Worm (Caenorhabditis elegans): ENCODE results near the gene srxa-16.

Gene srxa-16

DNA sequence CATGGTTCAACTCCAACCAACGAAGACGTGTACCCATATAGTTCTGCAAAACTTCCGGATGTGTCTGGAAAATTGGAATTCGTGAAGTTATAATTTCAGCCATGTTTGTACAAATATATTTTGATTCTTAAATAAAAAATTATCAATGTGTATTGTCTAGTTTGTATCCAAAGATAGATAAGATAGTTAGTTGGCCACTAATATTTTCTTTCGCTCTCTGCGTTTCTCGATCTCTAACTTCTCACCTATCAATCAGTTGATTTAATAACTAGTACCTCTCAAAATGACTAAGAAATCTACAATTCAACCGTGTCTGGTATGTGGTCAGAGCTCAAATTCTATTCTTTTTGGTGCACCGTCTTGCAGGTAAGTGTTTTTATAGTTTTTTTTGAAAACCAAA, 43.0 kb downstream of the srxa-16 start, which contains the start of gene nhr-176:
Gene nhr-176 (plus strand): TSS at position 159 of the 400 bp plus-strand sequence.
- TF ChIP-seq snpc-4 (tag; optimal IDR thresholded peaks at IDR 0.05) (no peak), lin-32 (GFP tag; optimal IDR thresholded peaks at IDR 0.05) (no peak), ztf-11 (tag; optimal IDR thresholded peaks at IDR 0.05) (no peak), nhr-76 (tag; optimal IDR thresholded peaks at IDR 0.05) (no peak), elt-1 (tag; optimal IDR thresholded peaks at IDR 0.05; ENCODE audit: borderline replicate concordance, insufficient read depth) (no peak), tbx-8 (GFP tag; optimal IDR thresholded peaks at IDR 0.05) (no peak), pha-4 (tag; optimal IDR thresholded peaks at IDR 0.05) (no peak), nhr-237 (tag; optimal IDR thresholded peaks at IDR 0.05) (no peak), mab-5 (tag; optimal IDR thresholded peaks at IDR 0.05) (no peak), mls-2 (tag; optimal IDR thresholded peaks at IDR 0.05) (no peak)

DNA sequence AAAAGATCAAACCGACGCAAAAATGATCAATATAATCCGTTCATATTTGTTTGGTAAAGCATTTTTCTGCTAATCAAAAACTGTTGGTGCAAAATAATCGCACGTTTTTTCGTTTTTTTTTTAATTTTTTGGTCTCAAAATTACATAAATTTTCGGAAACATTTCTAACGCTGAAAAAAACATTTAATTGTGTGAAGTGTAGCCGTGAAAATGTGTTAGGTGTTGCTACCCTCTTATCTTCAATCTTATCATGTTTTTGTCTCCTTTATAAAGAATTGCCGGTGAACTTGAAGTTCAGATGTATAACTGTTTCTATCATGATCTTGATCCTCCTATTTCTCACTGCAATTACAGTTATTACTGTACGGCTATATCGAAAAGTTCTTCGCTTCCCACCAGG, 45.2 kb downstream of the srxa-16 start, which contains the start of gene cyp-35D1:
Gene cyp-35D1 (plus strand): TSS at position 301 of the 400 bp plus-strand sequence.
- TF ChIP-seq unc-120 (tag; optimal IDR thresholded peaks at IDR 0.05; ENCODE audit: poor library complexity, severe bottlenecking) (no peak), mep-1 (tag; optimal IDR thresholded peaks at IDR 0.05) (no peak), bed-3 (GFP tag; optimal IDR thresholded peaks at IDR 0.05) (no peak), hlh-1 (tag; optimal IDR thresholded peaks at IDR 0.05) (no peak), lin-13 (tag; optimal IDR thresholded peaks at IDR 0.05) (no peak), tbx-8 (GFP tag; optimal IDR thresholded peaks at IDR 0.05) (no peak), zip-8 (tag; optimal IDR thresholded peaks at IDR 0.05) (no peak), ceh-83 (GFP tag; optimal IDR thresholded peaks at IDR 0.05) (no peak), sptf-1 (tag; optimal IDR thresholded peaks at IDR 0.05) (no peak), pha-4 (tag; optimal IDR thresholded peaks at IDR 0.05) (no peak), ceh-39 (tag; optimal IDR thresholded peaks at IDR 0.05) (no peak), ztf-11 (tag; optimal IDR thresholded peaks at IDR 0.05) (no peak), elt-3 (tag; optimal IDR thresholded peaks at IDR 0.05) (no peak), ham-2 (GFP tag; optimal IDR thresholded peaks at IDR 0.05) (no peak), flh-1 (GFP tag; optimal IDR thresholded peaks at IDR 0.05) (no peak), nhr-28 (tag; optimal IDR thresholded peaks at IDR 0.05) (no peak), elt-1 (tag; optimal IDR thresholded peaks at IDR 0.05; ENCODE audit: borderline replicate concordance, insufficient read depth) (no peak), M03D4.4 (tag; optimal IDR thresholded peaks at IDR 0.05) (no peak), nhr-2 (tag; optimal IDR thresholded peaks at IDR 0.05) (no peak), lsy-2 (tag; optimal IDR thresholded peaks at IDR 0.05) (no peak)

Data from whole organism, mixed stage, embryonic.